Worm (Caenorhabditis elegans) whole organism, L1 larva: ENCODE measurements around the gene nspd-3.

Experiments
- elt-3 ChIP-seq, 6 experiments: fragments of 150-350 bp in 1 of 6; sonication (generic microtip); optimal IDR thresholded peaks; 2 replicates each; lab custom pipeline; 2017 to 2018; ENCODE audit warnings: missing biosample characterization in 6 of 6, missing genetic modification characterization in 6 of 6, inconsistent platforms in 1 of 6
- lin-39 ChIP-seq: fragments of 150-350 bp; optimal IDR thresholded peaks from 2 replicates; lab custom pipeline; 2014; ENCODE audit warnings: missing biosample characterization, missing genetic modification reagents, missing genetic modification characterization
- nhr-77 ChIP-seq: fragments of 150-350 bp; optimal IDR thresholded peaks from 2 replicates; lab custom pipeline; 2014; ENCODE audit warnings: missing biosample characterization, missing genetic modification characterization
- unc-62 ChIP-seq: fragments of 150-350 bp; optimal IDR thresholded peaks from 2 replicates; lab custom pipeline; 2014; ENCODE audit warnings: missing biosample characterization, missing genetic modification reagents, missing genetic modification characterization

DNA sequence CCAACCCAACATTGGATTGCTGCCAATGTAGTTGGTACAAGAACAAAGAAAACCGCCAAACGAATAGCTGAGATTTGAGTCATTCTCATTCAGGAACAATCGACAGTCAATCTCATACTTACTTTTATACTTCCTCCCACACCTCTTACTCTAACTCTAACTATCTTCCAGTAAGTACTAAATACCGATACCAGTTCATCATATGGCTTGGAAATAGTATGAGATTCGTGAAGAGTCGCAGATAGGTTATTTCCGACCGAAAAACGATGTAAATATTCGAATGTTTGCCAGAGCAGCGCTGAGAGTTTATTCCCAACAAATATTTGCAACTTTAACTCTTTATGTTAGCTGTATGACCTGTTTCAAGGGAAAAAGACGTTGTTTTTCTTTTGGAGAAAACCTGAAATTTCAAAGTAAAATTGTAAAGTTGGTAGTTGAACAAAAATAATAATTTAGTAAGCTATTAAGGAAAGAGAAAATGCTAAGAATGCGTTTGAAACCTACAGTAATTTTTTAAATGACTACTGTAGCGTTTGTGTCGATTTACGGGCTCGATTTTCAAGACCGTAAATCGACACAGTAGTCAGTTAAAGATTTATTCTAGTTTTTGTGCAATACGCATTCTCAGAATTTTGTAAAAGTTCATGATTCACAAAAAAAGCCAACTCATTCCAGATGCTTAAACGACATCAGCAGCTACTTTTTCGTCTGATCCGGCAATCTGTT lies 23.8 kb upstream of the nspd-3 start, which contains the start of the genes W03F8.6 and mtrf-1L:
- TF ChIP-seq lin-39 (no peak), nhr-77 (tag; lab: Kevin White, UChicago) (no peak), elt-3 (tag; optimal IDR thresholded peaks at IDR 0.05; lab: Kevin White, UChicago) (no peak), unc-62 (GFP tag; lab: Kevin White, UChicago) (no peak)
